Fruit fly (Drosophila melanogaster) whole organism, pupa: ENCODE data around the gene nmd.

Source experiments
- CG10348 ChIP-seq: fragments of 200-800 bp; sonication (Bioruptor generic); IDR thresholded peaks from 2 replicates; pipeline ENCODE4 v1.3.6; 2022; ENCODE audit warnings: missing biosample characterization, missing genetic modification characterization
- CG12605 ChIP-seq: fragments of 200-800 bp; sonication (Bioruptor generic); IDR thresholded peaks from 2 replicates; pipeline ENCODE4 v1.3.6; 2022; ENCODE audit warnings: missing biosample characterization, missing genetic modification characterization
- CG13204 ChIP-seq: fragments of 200-800 bp; sonication (Bioruptor generic); optimal IDR thresholded peaks from 2 replicates; lab custom pipeline; 2018; ENCODE audit warnings: missing biosample characterization, mild to moderate bottlenecking, missing genetic modification characterization, moderate library complexity
- CG14655 ChIP-seq: fragments of 200-800 bp; sonication (Bioruptor generic); optimal IDR thresholded peaks from 3 replicates; lab custom pipeline; 2017; ENCODE audit warnings: mild to moderate bottlenecking, missing biosample characterization, missing genetic modification reagents, missing genetic modification characterization
- CG15710 ChIP-seq: fragments of 200-800 bp; sonication (Bioruptor generic); optimal IDR thresholded peaks from 2 replicates; lab custom pipeline; 2018; ENCODE audit warnings: missing biosample characterization, mild to moderate bottlenecking, missing genetic modification characterization, moderate library complexity
- CG17806 ChIP-seq: fragments of 200-800 bp; sonication (Bioruptor generic); optimal IDR thresholded peaks from 2 replicates; lab custom pipeline; 2018; ENCODE audit warnings: missing biosample characterization, mild to moderate bottlenecking, missing genetic modification characterization, moderate library complexity
- CG32121 ChIP-seq: fragments of 200-800 bp; sonication (Bioruptor generic); IDR thresholded peaks from 2 replicates; pipeline ENCODE4 v1.3.6; 2022; ENCODE audit warnings: missing biosample characterization, missing genetic modification characterization
- CG34367 ChIP-seq: fragments of 200-800 bp; sonication (Bioruptor generic); optimal IDR thresholded peaks from 2 replicates; lab custom pipeline; 2018; ENCODE audit warnings: missing biosample characterization, mild to moderate bottlenecking, missing genetic modification characterization
- CG4496 ChIP-seq: fragments of 200-800 bp; sonication (Bioruptor generic); IDR thresholded peaks from 3 replicates; pipeline ENCODE4 v1.3.6; 2022; ENCODE audit warnings: missing biosample characterization, missing genetic modification characterization
- CG8159 ChIP-seq: fragments of 200-800 bp; sonication (Bioruptor generic); optimal IDR thresholded peaks from 3 replicates; lab custom pipeline; 2018; ENCODE audit warnings: missing biosample characterization, mild to moderate bottlenecking, missing genetic modification characterization, moderate library complexity
- CG8301 ChIP-seq: fragments of 200-800 bp; sonication (Bioruptor generic); optimal IDR thresholded peaks from 2 replicates; lab custom pipeline; 2018; ENCODE audit warnings: missing biosample characterization, mild to moderate bottlenecking, missing genetic modification characterization
- CG9948 ChIP-seq: fragments of 200-800 bp; sonication (Bioruptor generic); optimal IDR thresholded peaks from 2 replicates; lab custom pipeline; 2018; ENCODE audit warnings: missing biosample characterization, mild to moderate bottlenecking, missing genetic modification characterization, moderate library complexity
- D1 ChIP-seq: fragments of 200-800 bp; sonication (Bioruptor generic); optimal IDR thresholded peaks from 2 replicates; lab custom pipeline; 2018; ENCODE audit warnings: missing biosample characterization, mild to moderate bottlenecking, missing genetic modification characterization, moderate library complexity
- EcR ChIP-seq: fragments of 200-800 bp; sonication (Bioruptor generic); optimal IDR thresholded peaks from 3 replicates; lab custom pipeline; 2019; ENCODE audit warnings: missing biosample characterization, missing genetic modification characterization, mild to moderate bottlenecking, moderate library complexity, missing genetic modification reagents
- Ets98B ChIP-seq: fragments of 200-800 bp; sonication (Bioruptor generic); IDR thresholded peaks from 2 replicates; pipeline ENCODE4 v1.3.6; 2022; ENCODE audit warnings: missing biosample characterization, missing genetic modification characterization
- Pif1A ChIP-seq: fragments of 200-800 bp; sonication (Bioruptor generic); optimal IDR thresholded peaks from 3 replicates; lab custom pipeline; 2016; ENCODE audit warnings: missing biosample characterization, missing genetic modification characterization
- Pif1B ChIP-seq: fragments of 200-800 bp; sonication (Bioruptor generic); optimal IDR thresholded peaks from 3 replicates; lab custom pipeline; 2016; ENCODE audit warnings: missing biosample characterization, missing genetic modification characterization
- Snoo ChIP-seq: fragments of 200-800 bp; sonication (Bioruptor generic); optimal IDR thresholded peaks from 3 replicates; lab custom pipeline; 2017; ENCODE audit warnings: missing biosample characterization, mild to moderate bottlenecking, missing genetic modification characterization, inconsistent platforms
- fd96Ca ChIP-seq: fragments of 200-800 bp; sonication (Bioruptor generic); IDR thresholded peaks from 3 replicates; pipeline ENCODE4 v1.3.6; 2022; ENCODE audit warnings: missing biosample characterization, missing genetic modification characterization
- gl ChIP-seq: fragments of 200-800 bp; sonication (Bioruptor generic); optimal IDR thresholded peaks from 2 replicates; lab custom pipeline; 2018; ENCODE audit warnings: missing biosample characterization, mild to moderate bottlenecking, missing genetic modification characterization
- rn ChIP-seq: fragments of 200-800 bp; sonication (Bioruptor generic); IDR thresholded peaks from 2 replicates; pipeline ENCODE4 v1.3.6; 2022; ENCODE audit warnings: missing biosample characterization, missing genetic modification characterization

The nmd gene

DNA sequence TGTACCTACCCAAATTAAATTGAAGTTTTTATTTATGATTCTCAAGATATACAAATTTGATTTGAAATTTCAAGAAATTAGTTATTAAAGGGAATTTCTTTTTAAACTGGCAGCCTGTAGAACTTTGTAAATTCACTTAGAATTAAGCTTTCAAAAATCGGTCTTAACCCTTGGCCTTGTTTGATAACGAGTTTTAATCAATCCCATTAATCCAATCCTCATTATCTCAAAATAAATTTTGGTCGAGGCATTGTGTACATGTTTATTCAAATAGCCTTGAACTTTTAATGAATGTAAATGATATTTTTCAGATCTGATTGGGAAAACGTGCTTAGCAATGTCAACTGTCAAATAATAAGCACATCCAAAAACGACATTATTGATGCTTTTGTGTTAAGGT is 36.1 kb upstream of the nmd start:
- TF ChIP-seq EcR (GFP tag; lab: Kevin White, UChicago) (no peak), CG13204 (GFP tag; lab: Kevin White, UChicago) (no peak), gl (no peak), CG15710 (no peak), CG9948 (tag; lab: Kevin White, UChicago) (no peak), CG12605 (GFP tag; lab: Robert Waterston, UW) (no peak), CG8301 (tag; lab: Kevin White, UChicago) (no peak), CG17806 (tag; lab: Kevin White, UChicago) (no peak), Pif1A (GFP tag; lab: Kevin White, UChicago) (no peak), CG14655 (no peak), CG34367 (tag; lab: Kevin White, UChicago) (no peak), CG8159 (tag; lab: Kevin White, UChicago) (no peak)

DNA sequence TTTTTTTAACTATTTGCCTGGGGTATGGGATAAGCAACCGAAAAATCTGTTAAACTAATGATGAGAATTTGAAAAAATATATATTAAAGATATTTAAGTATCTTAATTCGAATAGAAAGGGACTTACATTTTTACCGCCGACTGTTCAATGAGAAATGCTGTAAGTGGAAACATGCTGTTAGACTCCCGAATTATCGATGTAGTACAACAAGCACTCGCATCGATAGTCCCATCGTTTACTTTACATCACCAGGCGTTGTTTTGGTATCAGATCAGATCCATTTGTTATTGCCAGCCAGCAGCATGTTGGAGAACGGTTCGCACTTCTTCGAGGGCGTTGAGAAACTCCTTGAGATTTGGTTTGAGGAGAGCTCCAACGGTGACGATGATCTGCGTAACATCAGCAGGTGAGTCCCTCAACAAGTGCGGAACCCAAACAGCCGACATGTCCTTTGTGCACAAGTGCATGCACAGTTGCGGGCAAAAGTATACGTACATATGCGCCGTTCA is 35.5 kb upstream of the nmd start, which contains the start of gene SamDC:
SamDC (plus strand) TSS at position 246 of the 510 bp plus-strand sequence.
- TF ChIP-seq fd96Ca (GFP tag; lab: Robert Waterston, UW) = no peak
- TF ChIP-seq CG14655 = no peak
- peak; percentile 3 for TF ChIP-seq CG9948 (tag; lab: Kevin White, UChicago)
- no peak for TF ChIP-seq CG13204 (GFP tag; lab: Kevin White, UChicago)
- TF ChIP-seq Snoo (tag; lab: Kevin White, UChicago) = peak; percentile 25
- TF ChIP-seq CG10348 (GFP tag; lab: Robert Waterston, UW) = no peak
- TF ChIP-seq Pif1B = no peak
- 0 out of 2 replicates have a peak, but pooled peaks have one; percentile 23 for TF ChIP-seq CG12605 (GFP tag; lab: Robert Waterston, UW)
- peak; percentile 36; the same call in 1 of the 2 replicates for TF ChIP-seq Ets98B
- TF ChIP-seq CG17806 (tag; lab: Kevin White, UChicago) = no peak
- TF ChIP-seq Pif1A (GFP tag; lab: Kevin White, UChicago) = peak; percentile 19
- no peak for TF ChIP-seq CG34367 (tag; lab: Kevin White, UChicago)
- TF ChIP-seq EcR (GFP tag; lab: Kevin White, UChicago) = no peak
- no peak for TF ChIP-seq D1
- no peak for TF ChIP-seq CG8301 (tag; lab: Kevin White, UChicago)
- TF ChIP-seq gl = no peak
- TF ChIP-seq CG8159 (tag; lab: Kevin White, UChicago) = peak; percentile 39
- peak; percentile 36 for TF ChIP-seq CG15710
- TF ChIP-seq rn = no peak
- no peak for TF ChIP-seq CG4496 (GFP tag; lab: Robert Waterston, UW)
- TF ChIP-seq CG32121 = peak; percentile 11; the same call in 1 of the 2 replicates

DNA sequence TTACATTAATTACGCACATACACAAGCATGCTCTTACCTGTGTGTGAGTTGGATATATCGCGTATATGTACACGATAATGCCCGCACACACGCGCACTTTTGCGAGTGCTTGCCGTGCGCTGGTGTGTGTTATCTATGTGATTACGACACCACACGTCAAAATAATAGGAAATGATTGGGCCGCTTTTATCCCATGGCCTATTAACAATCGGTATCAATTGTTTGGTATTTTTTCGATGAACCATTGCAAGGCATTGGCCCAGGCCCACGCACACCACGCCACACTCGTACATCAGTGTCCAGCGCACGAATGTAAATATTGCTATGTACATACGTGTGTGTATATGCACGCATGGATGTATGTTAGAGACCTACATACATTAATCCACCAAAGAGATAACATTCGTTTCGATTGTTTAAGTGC is 31.1 kb upstream of the nmd start:
- no peak for TF ChIP-seq CG10348 (GFP tag; lab: Robert Waterston, UW)
- TF ChIP-seq gl = peak; percentile 28
- no peak for TF ChIP-seq CG12605 (GFP tag; lab: Robert Waterston, UW)
- TF ChIP-seq CG32121 = peak; percentile 51; the same call in 1 of the 2 replicates
- peak; percentile 48 for TF ChIP-seq CG34367 (tag; lab: Kevin White, UChicago)
- no peak for TF ChIP-seq CG8159 (tag; lab: Kevin White, UChicago)
- no peak for TF ChIP-seq rn
- TF ChIP-seq Ets98B = peak; percentile 64; the same call in 1 of the 2 replicates
- TF ChIP-seq fd96Ca (GFP tag; lab: Robert Waterston, UW) = no peak
- peak; percentile 21 for TF ChIP-seq CG8301 (tag; lab: Kevin White, UChicago)
- TF ChIP-seq CG14655 = no peak
- peak; percentile 84 for TF ChIP-seq EcR (GFP tag; lab: Kevin White, UChicago)
- TF ChIP-seq CG17806 (tag; lab: Kevin White, UChicago) = peak; percentile 28
- peak; percentile 5 for TF ChIP-seq CG9948 (tag; lab: Kevin White, UChicago)
- no peak for TF ChIP-seq CG13204 (GFP tag; lab: Kevin White, UChicago)
- TF ChIP-seq Pif1A (GFP tag; lab: Kevin White, UChicago) = no peak
- no peak for TF ChIP-seq CG4496 (GFP tag; lab: Robert Waterston, UW)
- peak; percentile 30 for TF ChIP-seq Snoo (tag; lab: Kevin White, UChicago)
- TF ChIP-seq CG15710 = peak; percentile 14
- peak; percentile 63 for TF ChIP-seq Pif1B
- no peak for TF ChIP-seq D1

DNA sequence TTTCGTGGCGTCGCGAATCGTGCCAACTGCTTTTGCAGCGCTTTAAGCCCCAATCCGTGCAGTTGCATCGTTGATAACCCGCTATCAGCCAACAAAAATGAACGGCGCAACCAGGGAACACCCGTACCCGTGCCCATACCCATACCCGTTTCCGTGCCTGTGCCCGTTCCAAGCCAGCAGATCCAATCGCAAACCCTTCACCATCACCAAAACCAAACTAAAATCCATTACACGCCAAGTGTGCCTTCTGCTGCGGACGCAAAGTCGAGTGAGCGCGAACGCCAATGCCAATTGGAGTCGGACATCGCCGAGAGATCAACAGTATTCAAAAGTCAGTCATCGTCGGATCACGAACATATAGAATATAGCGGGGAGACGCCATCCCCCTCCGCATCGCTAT is 30.5 kb upstream of the nmd start:
- no peak for TF ChIP-seq Ets98B
- TF ChIP-seq fd96Ca (GFP tag; lab: Robert Waterston, UW) = no peak
- TF ChIP-seq CG17806 (tag; lab: Kevin White, UChicago) = no peak
- no peak for TF ChIP-seq CG14655
- no peak for TF ChIP-seq EcR (GFP tag; lab: Kevin White, UChicago)
- no peak for TF ChIP-seq CG9948 (tag; lab: Kevin White, UChicago)
- TF ChIP-seq CG12605 (GFP tag; lab: Robert Waterston, UW) = no peak
- no peak for TF ChIP-seq gl
- TF ChIP-seq CG10348 (GFP tag; lab: Robert Waterston, UW) = no peak
- TF ChIP-seq CG4496 (GFP tag; lab: Robert Waterston, UW) = no peak
- no peak for TF ChIP-seq CG8301 (tag; lab: Kevin White, UChicago)
- no peak for TF ChIP-seq CG15710
- TF ChIP-seq Pif1A (GFP tag; lab: Kevin White, UChicago) = no peak
- no peak for TF ChIP-seq CG13204 (GFP tag; lab: Kevin White, UChicago)
- no peak for TF ChIP-seq D1
- no peak for TF ChIP-seq Pif1B
- TF ChIP-seq CG32121 = no peak
- no peak for TF ChIP-seq CG34367 (tag; lab: Kevin White, UChicago)

DNA sequence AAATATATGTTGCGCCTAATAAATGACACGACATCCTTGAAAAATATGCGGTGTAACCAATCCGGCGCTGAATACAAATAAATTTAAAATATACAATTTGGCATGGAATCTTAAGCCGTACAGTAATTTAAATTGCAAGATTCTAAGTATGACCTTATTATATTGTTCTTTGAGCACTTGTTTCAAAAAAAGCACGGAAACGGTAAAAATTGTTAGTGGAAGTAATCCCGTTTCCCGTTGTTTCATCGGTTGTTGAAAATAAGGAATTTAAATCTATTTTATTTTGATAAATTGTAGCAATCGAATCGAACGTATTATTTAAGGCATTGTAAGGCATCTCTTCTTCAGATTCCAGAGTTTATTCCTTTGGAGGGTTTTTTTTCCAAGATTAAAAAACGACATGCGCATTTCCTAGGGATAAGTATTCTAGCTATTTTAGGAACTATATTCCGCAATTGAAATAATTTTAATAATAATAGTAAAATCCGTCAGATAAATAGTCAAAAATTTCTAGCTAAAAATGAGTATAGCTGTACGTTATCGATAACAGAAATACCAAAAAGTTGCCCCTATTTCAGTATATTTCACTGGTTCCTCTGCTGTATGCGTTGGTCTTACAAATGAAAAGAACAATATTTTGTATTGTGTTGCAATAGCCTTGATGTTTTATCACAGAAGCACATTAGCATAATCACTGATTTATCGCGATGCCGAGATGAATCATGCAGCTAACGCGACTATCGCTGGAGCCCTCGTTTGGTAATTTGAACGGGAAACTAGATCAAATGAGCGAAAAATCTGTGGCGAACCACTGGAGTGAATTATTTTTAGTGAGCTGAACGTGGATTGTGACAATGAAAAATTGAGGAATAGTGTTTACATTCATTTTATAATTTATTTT is 29.6 kb upstream of the nmd start, which contains the start of gene GATAd:
GATAd (plus strand) TSS at position 644 of the 901 bp plus-strand sequence.
- no peak for TF ChIP-seq CG34367 (tag; lab: Kevin White, UChicago)
- no peak for TF ChIP-seq CG8159 (tag; lab: Kevin White, UChicago)
- no peak for TF ChIP-seq Snoo (tag; lab: Kevin White, UChicago)
- no peak for TF ChIP-seq Pif1B
- no peak for TF ChIP-seq D1
- TF ChIP-seq EcR (GFP tag; lab: Kevin White, UChicago) = no peak
- TF ChIP-seq CG15710 = no peak
- no peak for TF ChIP-seq rn
- TF ChIP-seq CG4496 (GFP tag; lab: Robert Waterston, UW) = no peak
- no peak for TF ChIP-seq Ets98B
- TF ChIP-seq CG12605 (GFP tag; lab: Robert Waterston, UW) = no peak
